Fruit fly (Drosophila melanogaster) whole organism, embryonic: ENCODE data around the gene CG3123.

Source experiments
- Atf-2 ChIP-seq: fragments of 200-800 bp; sonication (Bioruptor generic); optimal IDR thresholded peaks from 2 replicates; lab custom pipeline; 2016; ENCODE audit warnings: missing biosample characterization, missing genetic modification characterization
- Atf3 ChIP-seq: fragments of 200-800 bp; sonication (Bioruptor generic); optimal IDR thresholded peaks from 3 replicates; lab custom pipeline; 2016; ENCODE audit warnings: missing biosample characterization, missing genetic modification characterization
- Atf6 ChIP-seq: fragments of 200-800 bp; sonication (Bioruptor generic); IDR thresholded peaks from 2 replicates; pipeline ENCODE4 v1.3.6; 2022; ENCODE audit warnings: missing biosample characterization, missing genetic modification characterization
- B-H2 ChIP-seq: fragments of 200-800 bp; sonication (Bioruptor generic); optimal IDR thresholded peaks from 2 replicates; lab custom pipeline; 2018; ENCODE audit warnings: missing biosample characterization, mild to moderate bottlenecking, missing genetic modification characterization
- CG10543 ChIP-seq: fragments of 200-800 bp; sonication (Bioruptor generic); optimal IDR thresholded peaks from 3 replicates; lab custom pipeline; 2017; ENCODE audit warnings: missing biosample characterization, mild to moderate bottlenecking, missing genetic modification characterization, moderate library complexity
- CG12769 ChIP-seq: fragments of 200-800 bp; sonication (Bioruptor generic); optimal IDR thresholded peaks from 2 replicates; lab custom pipeline; 2019; ENCODE audit warnings: missing biosample characterization, mild to moderate bottlenecking, missing genetic modification characterization, moderate library complexity
- CG13775 ChIP-seq: fragments of 200-800 bp; sonication (Bioruptor generic); optimal IDR thresholded peaks from 3 replicates; lab custom pipeline; 2017; ENCODE audit warnings: missing biosample characterization, mild to moderate bottlenecking, missing genetic modification characterization
- CG14667 ChIP-seq: fragments of 200-800 bp; sonication (Bioruptor generic); IDR thresholded peaks from 2 replicates; pipeline ENCODE4 v1.3.6; 2022; ENCODE audit warnings: missing biosample characterization, missing genetic modification characterization
- CG15269 ChIP-seq: fragments of 200-800 bp; sonication (Bioruptor generic); optimal IDR thresholded peaks from 2 replicates; lab custom pipeline; 2018; ENCODE audit warnings: missing biosample characterization, mild to moderate bottlenecking, missing genetic modification characterization, moderate library complexity
- CG17568 ChIP-seq: fragments of 200-800 bp; sonication (Bioruptor generic); optimal IDR thresholded peaks from 2 replicates; lab custom pipeline; 2018; ENCODE audit warnings: missing biosample characterization, mild to moderate bottlenecking, missing genetic modification characterization, moderate library complexity
- CG18599 ChIP-seq: fragments of 200-800 bp; sonication (Bioruptor generic); optimal IDR thresholded peaks from 3 replicates; lab custom pipeline; 2017; ENCODE audit warnings: missing biosample characterization, missing genetic modification characterization, mild to moderate bottlenecking, moderate library complexity, missing genetic modification reagents
- CG2120 ChIP-seq: fragments of 200-800 bp; sonication (Bioruptor generic); optimal IDR thresholded peaks from 3 replicates; lab custom pipeline; 2016; ENCODE audit warnings: missing biosample characterization, missing genetic modification characterization
- CG2129 ChIP-seq: fragments of 200-800 bp; sonication (Bioruptor generic); IDR thresholded peaks from 2 replicates; pipeline ENCODE4 v1.3.6; 2022; ENCODE audit warnings: missing biosample characterization, missing genetic modification characterization; ENCODE audit not compliant: partially characterized antibody
- CG32772 ChIP-seq: fragments of 200-800 bp; sonication (Bioruptor generic); IDR thresholded peaks from 2 replicates; pipeline ENCODE4 v1.3.6; 2022; ENCODE audit warnings: missing biosample characterization, missing genetic modification characterization
- CG3281 ChIP-seq: fragments of 200-800 bp; sonication (Bioruptor generic); optimal IDR thresholded peaks from 3 replicates; lab custom pipeline; 2017; ENCODE audit warnings: missing biosample characterization, mild to moderate bottlenecking, missing genetic modification characterization
- CG34376 ChIP-seq: fragments of 200-800 bp; sonication (Bioruptor generic); optimal IDR thresholded peaks from 2 replicates; lab custom pipeline; 2018; ENCODE audit warnings: missing biosample characterization, mild to moderate bottlenecking, missing genetic modification characterization
- CG4360 ChIP-seq: fragments of 200-800 bp; sonication (Bioruptor generic); IDR thresholded peaks from 2 replicates; pipeline ENCODE4 v1.3.6; 2022; ENCODE audit warnings: missing biosample characterization, missing genetic modification characterization
- CG8944 ChIP-seq: fragments of 200-800 bp; sonication (Bioruptor generic); optimal IDR thresholded peaks from 3 replicates; lab custom pipeline; 2016; ENCODE audit warnings: missing biosample characterization, missing genetic modification characterization
- CG9215 ChIP-seq: fragments of 200-800 bp; sonication (Bioruptor generic); IDR thresholded peaks from 2 replicates; pipeline ENCODE4 v1.3.6; 2022; ENCODE audit warnings: missing biosample characterization, missing genetic modification characterization
- CrebB ChIP-seq: fragments of 200-800 bp; sonication (Bioruptor generic); optimal IDR thresholded peaks from 3 replicates; lab custom pipeline; 2018; ENCODE audit warnings: missing biosample characterization, mild to moderate bottlenecking, missing genetic modification characterization
- E2f2 ChIP-seq: fragments of 200-800 bp; sonication (Bioruptor generic); IDR thresholded peaks from 2 replicates; pipeline ENCODE4 v1.3.6; 2022; ENCODE audit warnings: missing biosample characterization, missing genetic modification characterization
- Hey ChIP-seq: fragments of 200-800 bp; sonication (Bioruptor generic); optimal IDR thresholded peaks from 3 replicates; lab custom pipeline; 2018; ENCODE audit warnings: missing biosample characterization, mild to moderate bottlenecking, missing genetic modification characterization
- Hr3 ChIP-seq: fragments of 200-800 bp; sonication (Bioruptor generic); optimal IDR thresholded peaks from 3 replicates; lab custom pipeline; 2016; ENCODE audit warnings: missing biosample characterization, missing genetic modification characterization
- Hr78 ChIP-seq, 2 experiments: fragments of 200-800 bp in 1 of 2; fragments of >200 bp in 1 of 2; sonication (Bioruptor generic) in 1 of 2; optimal IDR thresholded peaks; 2 replicates each; lab custom pipeline; 2017 to 2019; ENCODE audit warnings: missing biosample characterization in 2 of 2, missing genetic modification characterization in 2 of 2, mild to moderate bottlenecking in 1 of 2, moderate library complexity in 1 of 2
- Jarid2 ChIP-seq: fragments of 200-800 bp; sonication (Bioruptor generic); optimal IDR thresholded peaks from 3 replicates; lab custom pipeline; 2017; ENCODE audit warnings: mild to moderate bottlenecking, missing biosample characterization, missing genetic modification reagents, missing genetic modification characterization
- Lpt ChIP-seq: fragments of >200 bp; optimal IDR thresholded peaks from 2 replicates; lab custom pipeline; 2018; ENCODE audit warnings: missing biosample characterization, missing genetic modification characterization
- NC2α ChIP-seq: fragments of 200-800 bp; sonication (Bioruptor generic); optimal IDR thresholded peaks from 2 replicates; lab custom pipeline; 2016; ENCODE audit warnings: missing biosample characterization, missing genetic modification characterization
- Opbp ChIP-seq: fragments of 200-800 bp; sonication (Bioruptor generic); IDR thresholded peaks from 3 replicates; pipeline ENCODE4 v1.3.6; 2022; ENCODE audit warnings: missing biosample characterization, missing genetic modification characterization; ENCODE audit not compliant: partially characterized antibody
- Rfx ChIP-seq: fragments of 200-800 bp; sonication (Bioruptor generic); IDR thresholded peaks from 2 replicates; pipeline ENCODE4 v1.3.6; 2022; ENCODE audit warnings: missing biosample characterization, missing genetic modification characterization
- Six4 ChIP-seq: fragments of 200-800 bp; sonication (Bioruptor generic); optimal IDR thresholded peaks from 2 replicates; lab custom pipeline; 2016; ENCODE audit warnings: missing biosample characterization, missing genetic modification characterization
- Sox102F ChIP-seq: fragments of 200-800 bp; sonication (Bioruptor generic); optimal IDR thresholded peaks from 2 replicates; lab custom pipeline; 2018; ENCODE audit warnings: missing biosample characterization, mild to moderate bottlenecking, missing genetic modification characterization, moderate library complexity
- Xrp1 ChIP-seq: fragments of 200-800 bp; sonication (Bioruptor generic); IDR thresholded peaks from 2 replicates; pipeline ENCODE4 v1.3.6; 2022; ENCODE audit warnings: missing biosample characterization, missing genetic modification characterization
- az2 ChIP-seq: fragments of 200-800 bp; sonication (Bioruptor generic); optimal IDR thresholded peaks from 3 replicates; lab custom pipeline; 2016; ENCODE audit warnings: missing biosample characterization, missing genetic modification characterization
- cg ChIP-seq: fragments of 200-800 bp; sonication (Bioruptor generic); optimal IDR thresholded peaks from 3 replicates; lab custom pipeline; 2019; ENCODE audit warnings: missing biosample characterization, mild to moderate bottlenecking, missing genetic modification characterization, moderate library complexity
- chif ChIP-seq, 2 experiments: fragments of 200-800 bp; sonication (Bioruptor generic); optimal IDR thresholded peaks; 3 replicates each; lab custom pipeline; 2016; ENCODE audit warnings: missing biosample characterization in 2 of 2, missing genetic modification characterization in 2 of 2
- corto ChIP-seq: fragments of 200-800 bp; sonication (Bioruptor generic); optimal IDR thresholded peaks from 2 replicates; lab custom pipeline; 2016; ENCODE audit warnings: missing biosample characterization, mild to moderate bottlenecking, missing genetic modification characterization, moderate library complexity
- crp ChIP-seq, 2 experiments: fragments of 200-800 bp; sonication (Bioruptor generic); optimal IDR thresholded peaks; 2 replicates in 1 of 2; 3 replicates in 1 of 2; lab custom pipeline; 2017; ENCODE audit warnings: missing biosample characterization in 2 of 2, missing genetic modification characterization in 2 of 2, mild to moderate bottlenecking in 1 of 2, moderate library complexity in 1 of 2
- dmrt11E ChIP-seq: fragments of 200-800 bp; sonication (Bioruptor generic); optimal IDR thresholded peaks from 3 replicates; lab custom pipeline; 2018; ENCODE audit warnings: missing biosample characterization, mild to moderate bottlenecking, missing genetic modification characterization, moderate library complexity
- ewg ChIP-seq: fragments of 200-800 bp; sonication (Bioruptor generic); optimal IDR thresholded peaks from 3 replicates; lab custom pipeline; 2017; ENCODE audit warnings: mild to moderate bottlenecking, missing biosample characterization, missing genetic modification reagents, missing genetic modification characterization
- jing ChIP-seq: fragments of 200-800 bp; sonication (Bioruptor generic); optimal IDR thresholded peaks from 2 replicates; lab custom pipeline; 2018; ENCODE audit warnings: missing biosample characterization, mild to moderate bottlenecking, missing genetic modification characterization
- kay ChIP-seq: fragments of 200-800 bp; sonication (Bioruptor generic); optimal IDR thresholded peaks from 2 replicates; lab custom pipeline; 2016; ENCODE audit warnings: missing biosample characterization, missing genetic modification characterization
- nmo ChIP-seq: fragments of 200-800 bp; sonication (Bioruptor generic); optimal IDR thresholded peaks from 2 replicates; lab custom pipeline; 2018; ENCODE audit warnings: missing biosample characterization, mild to moderate bottlenecking, missing genetic modification characterization, moderate library complexity
- pum ChIP-seq: fragments of 200-800 bp; sonication (Bioruptor generic); optimal IDR thresholded peaks from 2 replicates; lab custom pipeline; 2016; ENCODE audit warnings: missing biosample characterization, missing genetic modification characterization
- sc ChIP-seq, 3 experiments: fragments of >200 bp in 2 of 3; fragments of 200-800 bp in 1 of 3; sonication (Bioruptor generic) in 1 of 3; optimal IDR thresholded peaks; 2 replicates in 2 of 3; 3 replicates in 1 of 3; lab custom pipeline; 2017; ENCODE audit warnings: mild to moderate bottlenecking in 1 of 3, missing biosample characterization in 1 of 3, missing genetic modification characterization in 1 of 3, missing genetic modification reagents in 1 of 3
- sens-2 ChIP-seq: fragments of 200-800 bp; sonication (Bioruptor generic); IDR thresholded peaks from 2 replicates; pipeline ENCODE4 v1.3.6; 2022; ENCODE audit warnings: missing biosample characterization, missing genetic modification characterization
- tin ChIP-seq: fragments of 200-800 bp; sonication (Bioruptor generic); optimal IDR thresholded peaks from 3 replicates; lab custom pipeline; 2016; ENCODE audit warnings: missing biosample characterization, missing genetic modification characterization
- toy ChIP-seq: fragments of 200-800 bp; sonication (Bioruptor generic); IDR thresholded peaks from 2 replicates; pipeline ENCODE4 v1.3.6; 2022; ENCODE audit warnings: missing biosample characterization, missing genetic modification characterization
- tx ChIP-seq: fragments of 200-800 bp; sonication (Bioruptor generic); optimal IDR thresholded peaks from 2 replicates; lab custom pipeline; 2016; ENCODE audit warnings: missing biosample characterization, missing genetic modification characterization

Gene CG3123

DNA sequence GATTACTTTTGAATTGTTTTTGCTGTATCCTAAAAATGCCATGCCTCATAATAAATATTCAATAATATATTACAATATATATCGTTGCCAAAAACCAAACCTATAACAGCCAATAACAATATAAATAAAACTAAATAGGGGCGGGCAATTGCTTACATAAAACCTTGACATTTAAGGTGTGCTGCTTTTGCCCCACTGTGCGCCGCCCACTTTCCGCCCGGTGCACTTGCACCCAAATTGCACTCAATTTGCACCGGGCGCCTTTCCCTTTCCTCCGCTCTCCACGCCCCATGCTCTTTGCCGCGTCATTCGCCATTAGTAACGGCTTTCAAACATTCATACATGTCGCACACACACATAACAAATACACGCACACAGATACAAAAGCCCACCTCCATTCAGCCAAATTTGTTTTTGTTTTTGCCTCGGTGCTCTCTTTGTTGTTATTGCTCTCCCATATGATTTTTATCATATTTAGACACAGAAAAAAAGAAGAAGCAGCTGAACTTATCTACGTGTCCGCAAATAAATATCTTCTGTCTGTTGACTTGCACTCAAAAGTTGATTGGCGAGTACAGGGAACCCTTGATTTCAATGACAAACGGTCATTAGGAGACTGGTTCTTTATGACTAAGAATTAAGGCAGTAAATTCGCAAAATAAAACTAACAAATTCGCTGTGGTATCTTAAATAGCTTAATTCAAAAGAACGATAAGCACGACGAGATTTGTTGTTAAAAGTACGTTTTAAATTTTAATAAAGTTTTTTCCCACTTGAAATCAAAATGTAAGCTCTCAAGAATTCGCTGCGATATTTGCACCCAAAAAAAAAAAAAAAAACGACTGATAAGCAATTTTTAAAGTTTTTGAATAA lies 32.8 kb upstream of the CG3123 start (continued):
- no peak for TF ChIP-seq CG8944 (GFP tag; lab: Kevin White, UChicago)
- peak; percentile 85 for TF ChIP-seq cg
- no peak for TF ChIP-seq CG13775 (GFP tag; lab: Kevin White, UChicago)
- TF ChIP-seq sens-2 (GFP tag; lab: Robert Waterston, UW) = no peak
- TF ChIP-seq CG4360 (GFP tag; lab: Robert Waterston, UW) = 0 out of 2 replicates have a peak, but pooled peaks have one; percentile 30
- TF ChIP-seq CG14667 = no peak
- TF ChIP-seq CG17568 (GFP tag; lab: Kevin White, UChicago) = no peak
- no peak for TF ChIP-seq chif (GFP tag; optimal IDR thresholded peaks at IDR 0.05; lab: Kevin White, UChicago)
- TF ChIP-seq NC2α (GFP tag; lab: Kevin White, UChicago) = no peak
- no peak for TF ChIP-seq CrebB
- 0 out of 2 replicates have a peak, but pooled peaks have one; percentile 31 for TF ChIP-seq Rfx (GFP tag; lab: Robert Waterston, UW)
- no peak for TF ChIP-seq az2 (GFP tag; lab: Kevin White, UChicago)
- peak; percentile 53 for TF ChIP-seq CG10543 (GFP tag; lab: Kevin White, UChicago)
- peak; percentile 46 for TF ChIP-seq B-H2 (GFP tag; lab: Kevin White, UChicago)
- no peak for TF ChIP-seq CG32772
- no peak for TF ChIP-seq Lpt (GFP tag; lab: Kevin White, UChicago)
- no peak for TF ChIP-seq toy (GFP tag; lab: Robert Waterston, UW)
- TF ChIP-seq Atf3 (GFP tag; lab: Kevin White, UChicago) = no peak
- TF ChIP-seq Jarid2 = no peak
- no peak for TF ChIP-seq jing (GFP tag; lab: Kevin White, UChicago)
- TF ChIP-seq E2f2 (GFP tag; lab: Robert Waterston, UW) = no peak
- no peak for TF ChIP-seq sc (optimal IDR thresholded peaks at IDR 0.05; lab: Kevin White, UChicago)
- TF ChIP-seq sc (GFP tag; optimal IDR thresholded peaks at IDR 0.05; lab: Kevin White, UChicago) = no peak
- peak; percentile 36 for TF ChIP-seq CG34376 (GFP tag; lab: Kevin White, UChicago)
- TF ChIP-seq CG2129 (GFP tag; lab: Robert Waterston, UW) = no peak
- TF ChIP-seq CG3281 (GFP tag; lab: Kevin White, UChicago) = peak; percentile 23
- peak; percentile 28 for TF ChIP-seq kay (GFP tag; lab: Kevin White, UChicago)
- peak; percentile 25 for TF ChIP-seq CG15269
- TF ChIP-seq Hr78 (GFP tag; optimal IDR thresholded peaks at IDR 0.05; lab: Kevin White, UChicago) = peak in 1 of 2 experiments; percentile 28
- no peak for TF ChIP-seq dmrt11E
- peak; percentile 31 for TF ChIP-seq CG2120 (GFP tag; lab: Kevin White, UChicago)
- no peak for TF ChIP-seq Hey (tag; lab: Kevin White, UChicago)
- TF ChIP-seq Atf6 (GFP tag; lab: Robert Waterston, UW) = no peak
- peak; percentile 43 for TF ChIP-seq Sox102F (GFP tag; lab: Kevin White, UChicago)
- no peak for TF ChIP-seq ewg (GFP tag; lab: Kevin White, UChicago)
- TF ChIP-seq Hr3 (GFP tag; lab: Kevin White, UChicago) = no peak
- no peak for TF ChIP-seq Opbp (GFP tag; lab: Robert Waterston, UW)
- TF ChIP-seq nmo = no peak
- TF ChIP-seq Xrp1 = peak; percentile 29; the same call in 1 of the 2 replicates
- peak; percentile 33 for TF ChIP-seq CG18599 (GFP tag; lab: Kevin White, UChicago)
- peak; percentile 7 for TF ChIP-seq tin
- TF ChIP-seq corto (GFP tag; lab: Kevin White, UChicago) = no peak
- no peak for TF ChIP-seq Six4
- no peak for TF ChIP-seq Atf-2 (GFP tag; lab: Kevin White, UChicago)
- TF ChIP-seq tx (GFP tag; lab: Kevin White, UChicago) = no peak
- TF ChIP-seq crp (GFP tag; optimal IDR thresholded peaks at IDR 0.05; lab: Kevin White, UChicago) = peak in 1 of 2 experiments; percentile 25
- no peak for TF ChIP-seq pum (GFP tag; lab: Kevin White, UChicago)
- TF ChIP-seq CG9215 = no peak
- TF ChIP-seq CG12769 (tag; lab: Kevin White, UChicago) = peak; percentile 18
